Fruit fly (Drosophila melanogaster) whole organism, embryonic: ENCODE data around the gene CG7557.

Experiments
- Aef1 ChIP-seq: fragments of 200-800 bp; sonication (Bioruptor generic); IDR thresholded peaks from 3 replicates; pipeline ENCODE4 v1.3.6; 2022; ENCODE audit warnings: missing biosample characterization, missing genetic modification characterization
- Nf-YC ChIP-seq: fragments of 200-800 bp; optimal IDR thresholded peaks from 3 replicates; lab custom pipeline; 2019; ENCODE audit warnings: missing biosample characterization, mild to moderate bottlenecking, missing genetic modification characterization, moderate library complexity

DNA sequence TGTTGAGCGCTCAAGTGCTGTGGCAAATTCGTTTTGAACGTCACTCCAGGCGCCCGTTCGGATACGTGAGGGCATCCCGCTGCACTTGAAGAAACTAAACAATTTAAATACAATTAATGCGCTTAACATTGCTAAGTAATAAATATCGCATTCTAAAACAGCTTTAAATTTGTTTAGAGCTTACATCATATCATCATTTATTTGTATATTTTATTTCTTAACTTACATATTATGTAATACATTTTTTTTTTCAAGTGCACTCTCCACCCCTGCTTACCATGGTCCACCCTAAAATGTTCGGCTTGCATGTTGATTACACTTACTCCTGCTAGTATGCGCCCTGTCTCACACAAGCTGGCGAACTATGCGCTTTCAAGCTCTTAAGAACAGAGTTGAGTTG, 29.6 kb upstream of the CG7557 start:
- TF ChIP-seq Nf-YC (tag; lab: Kevin White, UChicago) (no peak), Aef1 (GFP tag; lab: Robert Waterston, UW) (peak; percentile 43; the same call in 1 of the 3 replicates)
